Fruit fly (Drosophila melanogaster) whole organism, embryonic: ENCODE measurements around the gene CG4424.
A peak's percentile ranks its signal among the peaks of the same experiment; 100 is the strongest.

Experiments
- Ada2b ChIP-seq: fragments of 200-800 bp; sonication (Bioruptor generic); IDR thresholded peaks from 2 replicates; pipeline ENCODE4 v1.3.6; 2022; ENCODE audit warnings: missing biosample characterization, missing genetic modification characterization
- BEAF-32 ChIP-seq: fragments of 200-800 bp; sonication (Bioruptor generic); optimal IDR thresholded peaks from 3 replicates; lab custom pipeline; 2017; ENCODE audit warnings: missing biosample characterization, missing genetic modification characterization, mild to moderate bottlenecking, moderate library complexity, missing genetic modification reagents
- Ets65A ChIP-seq: fragments of 200-800 bp; sonication (Bioruptor generic); peaks from one replicate; lab custom pipeline; 2016; ENCODE audit warnings: missing biosample characterization, missing genetic modification characterization
- HHEX ChIP-seq: fragments of 200-800 bp; sonication (Bioruptor generic); optimal IDR thresholded peaks from 3 replicates; lab custom pipeline; 2017; ENCODE audit warnings: missing biosample characterization, mild to moderate bottlenecking, missing genetic modification characterization, missing genetic modification reagents
- HLH3B ChIP-seq: fragments of 200-800 bp; sonication (Bioruptor generic); IDR thresholded peaks from 2 replicates; pipeline ENCODE4 v1.3.6; 2022; ENCODE audit warnings: missing biosample characterization, missing genetic modification characterization
- Hey ChIP-seq: fragments of 200-800 bp; sonication (Bioruptor generic); optimal IDR thresholded peaks from 3 replicates; lab custom pipeline; 2018; ENCODE audit warnings: missing biosample characterization, mild to moderate bottlenecking, missing genetic modification characterization
- lab ChIP-seq: fragments of 200-800 bp; sonication (Bioruptor generic); optimal IDR thresholded peaks from 3 replicates; lab custom pipeline; 2017; ENCODE audit warnings: missing biosample characterization, missing genetic modification characterization, mild to moderate bottlenecking, moderate library complexity, missing genetic modification reagents

Gene CG4424

dm6 chr3R:19985376-19985775 is 42.5 kb downstream of the CG4424 start (continued):
- TF ChIP-seq BEAF-32 (GFP tag; lab: Kevin White, UChicago), result no peak
- TF ChIP-seq Ada2b (GFP tag; lab: Robert Waterston, UW), result no peak
- TF ChIP-seq HHEX (GFP tag; lab: Kevin White, UChicago), result no peak
- no peak for TF ChIP-seq HLH3B (GFP tag; lab: Robert Waterston, UW)
- TF ChIP-seq Ets65A (GFP tag; lab: Kevin White, UChicago), result peak; percentile 75
- peak; percentile 51 for TF ChIP-seq lab (GFP tag; lab: Kevin White, UChicago)
- TF ChIP-seq Hey (tag; lab: Kevin White, UChicago), result peak; percentile 45
